Fruit fly (Drosophila melanogaster) whole organism, embryonic: Measurements from ENCODE around the gene Atg8b.

Source experiments
- Abd-B ChIP-seq: fragments of 200-800 bp; sonication (Bioruptor generic); optimal IDR thresholded peaks from 2 replicates; lab custom pipeline; 2018; ENCODE audit warnings: missing biosample characterization, mild to moderate bottlenecking, missing genetic modification characterization, moderate library complexity
- Atf6 ChIP-seq: fragments of 200-800 bp; sonication (Bioruptor generic); IDR thresholded peaks from 2 replicates; pipeline ENCODE4 v1.3.6; 2022; ENCODE audit warnings: missing biosample characterization, missing genetic modification characterization
- CG11723 ChIP-seq: fragments of 200-800 bp; sonication (Bioruptor generic); optimal IDR thresholded peaks from 2 replicates; lab custom pipeline; 2017; ENCODE audit warnings: missing biosample characterization, mild to moderate bottlenecking, missing genetic modification characterization
- CG14667 ChIP-seq: fragments of 200-800 bp; sonication (Bioruptor generic); IDR thresholded peaks from 2 replicates; pipeline ENCODE4 v1.3.6; 2022; ENCODE audit warnings: missing biosample characterization, missing genetic modification characterization
- CG1529 ChIP-seq: fragments of 200-800 bp; sonication (Bioruptor generic); optimal IDR thresholded peaks from 3 replicates; lab custom pipeline; 2018; ENCODE audit warnings: missing biosample characterization, missing genetic modification characterization
- CG15514 ChIP-seq: fragments of 200-800 bp; sonication (Bioruptor generic); optimal IDR thresholded peaks from 3 replicates; lab custom pipeline; 2017; ENCODE audit warnings: missing biosample characterization, missing genetic modification characterization, mild to moderate bottlenecking, moderate library complexity, missing genetic modification reagents
- CG1602 ChIP-seq: fragments of 200-800 bp; sonication (Bioruptor generic); optimal IDR thresholded peaks from 3 replicates; lab custom pipeline; 2016; ENCODE audit warnings: missing biosample characterization, missing genetic modification characterization
- CG1647 ChIP-seq: fragments of 200-800 bp; sonication (Bioruptor generic); optimal IDR thresholded peaks from 3 replicates; lab custom pipeline; 2016; ENCODE audit warnings: missing biosample characterization, missing genetic modification characterization
- CG17359 ChIP-seq: fragments of 200-800 bp; sonication (Bioruptor generic); optimal IDR thresholded peaks from 3 replicates; lab custom pipeline; 2018; ENCODE audit warnings: missing biosample characterization, mild to moderate bottlenecking, missing genetic modification characterization, moderate library complexity
- CG17829 ChIP-seq: fragments of 200-800 bp; optimal IDR thresholded peaks from 2 replicates; lab custom pipeline; 2019; ENCODE audit warnings: missing biosample characterization, mild to moderate bottlenecking, missing genetic modification characterization, moderate library complexity
- CG17912 ChIP-seq: fragments of 200-800 bp; sonication (Bioruptor generic); optimal IDR thresholded peaks from 2 replicates; lab custom pipeline; 2018; ENCODE audit warnings: missing biosample characterization, mild to moderate bottlenecking, missing genetic modification characterization
- CG18011 ChIP-seq: fragments of 200-800 bp; sonication (Bioruptor generic); optimal IDR thresholded peaks from 2 replicates; lab custom pipeline; 2017; ENCODE audit warnings: missing biosample characterization, missing genetic modification characterization, mild to moderate bottlenecking, moderate library complexity, missing genotype
- CG18476 ChIP-seq: fragments of 200-800 bp; sonication (Bioruptor generic); optimal IDR thresholded peaks from 2 replicates; lab custom pipeline; 2016; ENCODE audit warnings: missing biosample characterization, mild to moderate bottlenecking, missing genetic modification characterization
- CG2120 ChIP-seq: fragments of 200-800 bp; sonication (Bioruptor generic); optimal IDR thresholded peaks from 3 replicates; lab custom pipeline; 2016; ENCODE audit warnings: missing biosample characterization, missing genetic modification characterization
- CG2129 ChIP-seq: fragments of 200-800 bp; sonication (Bioruptor generic); IDR thresholded peaks from 2 replicates; pipeline ENCODE4 v1.3.6; 2022; ENCODE audit warnings: missing biosample characterization, missing genetic modification characterization; ENCODE audit not compliant: partially characterized antibody
- CG2712 ChIP-seq: fragments of 200-800 bp; optimal IDR thresholded peaks from 3 replicates; lab custom pipeline; 2019; ENCODE audit warnings: missing biosample characterization, mild to moderate bottlenecking, missing genetic modification characterization, moderate library complexity
- CG30403 ChIP-seq: fragments of 200-800 bp; sonication (Bioruptor generic); optimal IDR thresholded peaks from 3 replicates; lab custom pipeline; 2016; ENCODE audit warnings: missing biosample characterization, missing genetic modification characterization
- CG3163 ChIP-seq: fragments of 200-800 bp; sonication (Bioruptor generic); optimal IDR thresholded peaks from 3 replicates; lab custom pipeline; 2016; ENCODE audit warnings: missing biosample characterization, missing genetic modification characterization
- CG32532 ChIP-seq: fragments of 200-800 bp; sonication (Bioruptor generic); IDR thresholded peaks from 2 replicates; pipeline ENCODE4 v1.3.6; 2022; ENCODE audit warnings: missing biosample characterization, missing genetic modification characterization
- CG4854 ChIP-seq: fragments of 200-800 bp; sonication (Bioruptor generic); optimal IDR thresholded peaks from 2 replicates; lab custom pipeline; 2016; ENCODE audit warnings: missing biosample characterization, missing genetic modification characterization, inconsistent platforms
- CG5180 ChIP-seq: fragments of 200-800 bp; sonication (Bioruptor generic); optimal IDR thresholded peaks from 3 replicates; lab custom pipeline; 2017; ENCODE audit warnings: missing biosample characterization, missing genetic modification characterization, mild to moderate bottlenecking, moderate library complexity, missing genetic modification reagents
- CG6683 ChIP-seq: fragments of 200-800 bp; sonication (Bioruptor generic); optimal IDR thresholded peaks from 2 replicates; lab custom pipeline; 2017; ENCODE audit warnings: missing biosample characterization, mild to moderate bottlenecking, missing genetic modification characterization, missing genetic modification reagents
- CG7357 ChIP-seq: fragments of 200-800 bp; sonication (Bioruptor generic); IDR thresholded peaks from 3 replicates; pipeline ENCODE4 v1.3.6; 2022; ENCODE audit warnings: missing biosample characterization, missing genetic modification characterization
- CG7786 ChIP-seq: fragments of 200-800 bp; sonication (Bioruptor generic); optimal IDR thresholded peaks from 2 replicates; lab custom pipeline; 2016; ENCODE audit warnings: missing biosample characterization, missing genetic modification characterization
- CG8765 ChIP-seq: fragments of 200-800 bp; sonication (Bioruptor generic); IDR thresholded peaks from 2 replicates; pipeline ENCODE4 v1.3.6; 2022; ENCODE audit warnings: missing biosample characterization, missing genetic modification characterization
- CTCF ChIP-seq: fragments of 200-800 bp; sonication (Bioruptor generic); optimal IDR thresholded peaks from 2 replicates; lab custom pipeline; 2017; ENCODE audit warnings: missing biosample characterization, mild to moderate bottlenecking, missing genetic modification characterization, moderate library complexity
- E2f1 ChIP-seq: fragments of 200-800 bp; sonication (Bioruptor generic); IDR thresholded peaks from 2 replicates; pipeline ENCODE4 v1.3.6; 2022; ENCODE audit warnings: missing biosample characterization, missing genetic modification characterization
- Fer2 ChIP-seq: fragments of 200-800 bp; sonication (Bioruptor generic); optimal IDR thresholded peaks from 2 replicates; lab custom pipeline; 2018; ENCODE audit warnings: missing biosample characterization, mild to moderate bottlenecking, missing genetic modification characterization, moderate library complexity
- Hr51 ChIP-seq, 2 experiments: fragments of 200-800 bp; sonication (Bioruptor generic); optimal IDR thresholded peaks; 2 replicates in 1 of 2; 3 replicates in 1 of 2; lab custom pipeline; 2016 to 2018; ENCODE audit warnings: missing biosample characterization in 2 of 2, missing genetic modification characterization in 2 of 2, mild to moderate bottlenecking in 1 of 2, moderate library complexity in 1 of 2
- Lhr ChIP-seq: fragments of 200-800 bp; sonication (Bioruptor generic); optimal IDR thresholded peaks from 3 replicates; lab custom pipeline; 2017; ENCODE audit warnings: mild to moderate bottlenecking, missing biosample characterization, missing genetic modification reagents, missing genetic modification characterization
- Mes4 ChIP-seq: fragments of 200-800 bp; sonication (Bioruptor generic); optimal IDR thresholded peaks from 2 replicates; lab custom pipeline; 2016; ENCODE audit warnings: missing biosample characterization, missing genetic modification characterization
- Neu2 ChIP-seq: fragments of 200-800 bp; sonication (Bioruptor generic); optimal IDR thresholded peaks from 3 replicates; lab custom pipeline; 2016; ENCODE audit warnings: missing biosample characterization, missing genetic modification characterization, borderline replicate concordance
- Nf-YA ChIP-seq: fragments of 200-800 bp; sonication (Bioruptor generic); IDR thresholded peaks from 2 replicates; pipeline ENCODE4 v1.3.6; 2022; ENCODE audit warnings: missing biosample characterization, missing genetic modification characterization
- Ravus ChIP-seq: fragments of 200-800 bp; sonication (Bioruptor generic); IDR thresholded peaks from 2 replicates; pipeline ENCODE4 v1.3.6; 2022; ENCODE audit warnings: missing biosample characterization, missing genetic modification characterization
- Sox100B ChIP-seq: fragments of 200-800 bp; sonication (Bioruptor generic); optimal IDR thresholded peaks from 3 replicates; lab custom pipeline; 2018; ENCODE audit warnings: missing biosample characterization, mild to moderate bottlenecking, missing genetic modification characterization
- Stat92E ChIP-seq, 3 experiments: fragments of >200 bp in 2 of 3; fragments of 200-800 bp in 1 of 3; sonication (Bioruptor generic) in 1 of 3; optimal IDR thresholded peaks; 2 replicates each; lab custom pipeline; 2017 to 2019; ENCODE audit warnings: missing biosample characterization in 3 of 3, missing genetic modification characterization in 3 of 3, mild to moderate bottlenecking in 1 of 3, moderate library complexity in 1 of 3
- bsh ChIP-seq, 2 experiments: fragments of 200-800 bp; sonication (Bioruptor generic); optimal IDR thresholded peaks; 2 replicates each; lab custom pipeline; 2017 to 2018; ENCODE audit warnings: mild to moderate bottlenecking in 2 of 2, missing biosample characterization in 2 of 2, missing genetic modification characterization in 2 of 2, moderate library complexity in 1 of 2
- croc ChIP-seq: fragments of 200-800 bp; sonication (Bioruptor generic); conservative IDR thresholded peaks from 3 replicates; pipeline ENCODE4 v1.3.6; 2022; ENCODE audit warnings: missing biosample characterization, missing genetic modification characterization
- insv ChIP-seq, 2 experiments: fragments of 200-800 bp; sonication (Bioruptor generic); optimal IDR thresholded peaks; 3 replicates each; lab custom pipeline; 2016 to 2018; ENCODE audit warnings: missing biosample characterization in 2 of 2, missing genetic modification characterization in 2 of 2
- lmd ChIP-seq: fragments of 200-800 bp; sonication (Bioruptor generic); IDR thresholded peaks from 2 replicates; pipeline ENCODE4 v1.3.6; 2022; ENCODE audit warnings: missing biosample characterization, missing genetic modification characterization
- pb ChIP-seq: fragments of 200-800 bp; sonication (Bioruptor generic); optimal IDR thresholded peaks from 3 replicates; lab custom pipeline; 2016; ENCODE audit warnings: missing biosample characterization, missing genetic modification characterization
- pho ChIP-seq: fragments of 200-800 bp; sonication (Bioruptor generic); optimal IDR thresholded peaks from 2 replicates; lab custom pipeline; 2016; ENCODE audit warnings: missing biosample characterization, missing genetic modification characterization
- pum ChIP-seq: fragments of 200-800 bp; sonication (Bioruptor generic); optimal IDR thresholded peaks from 2 replicates; lab custom pipeline; 2016; ENCODE audit warnings: missing biosample characterization, missing genetic modification characterization
- sd ChIP-seq: fragments of 200-800 bp; sonication (Bioruptor generic); optimal IDR thresholded peaks from 3 replicates; lab custom pipeline; 2018; ENCODE audit warnings: missing biosample characterization, mild to moderate bottlenecking, missing genetic modification characterization, moderate library complexity
- sr ChIP-seq: fragments of 200-800 bp; sonication (Bioruptor generic); IDR thresholded peaks from 3 replicates; pipeline ENCODE4 v1.3.6; 2022; ENCODE audit warnings: missing biosample characterization, missing genetic modification characterization
- tna ChIP-seq: fragments of 200-800 bp; sonication (Bioruptor generic); IDR thresholded peaks from 2 replicates; pipeline ENCODE4 v1.3.6; 2022; ENCODE audit warnings: missing biosample characterization, missing genetic modification characterization; ENCODE audit not compliant: partially characterized antibody
- tup ChIP-seq: fragments of 200-800 bp; sonication (Bioruptor generic); optimal IDR thresholded peaks from 2 replicates; lab custom pipeline; 2016; ENCODE audit warnings: missing biosample characterization, mild to moderate bottlenecking, missing genetic modification characterization, moderate library complexity
- zen2 ChIP-seq: fragments of 200-800 bp; sonication (Bioruptor generic); IDR thresholded peaks from 3 replicates; pipeline ENCODE4 v1.3.6; 2022; ENCODE audit warnings: missing biosample characterization, missing genetic modification characterization; ENCODE audit not compliant: partially characterized antibody
- zfh1 ChIP-seq: fragments of 200-800 bp; sonication (Bioruptor generic); IDR thresholded peaks from 3 replicates; pipeline ENCODE4 v1.3.6; 2022; ENCODE audit warnings: missing biosample characterization, missing genetic modification characterization

Atg8b gene

DNA sequence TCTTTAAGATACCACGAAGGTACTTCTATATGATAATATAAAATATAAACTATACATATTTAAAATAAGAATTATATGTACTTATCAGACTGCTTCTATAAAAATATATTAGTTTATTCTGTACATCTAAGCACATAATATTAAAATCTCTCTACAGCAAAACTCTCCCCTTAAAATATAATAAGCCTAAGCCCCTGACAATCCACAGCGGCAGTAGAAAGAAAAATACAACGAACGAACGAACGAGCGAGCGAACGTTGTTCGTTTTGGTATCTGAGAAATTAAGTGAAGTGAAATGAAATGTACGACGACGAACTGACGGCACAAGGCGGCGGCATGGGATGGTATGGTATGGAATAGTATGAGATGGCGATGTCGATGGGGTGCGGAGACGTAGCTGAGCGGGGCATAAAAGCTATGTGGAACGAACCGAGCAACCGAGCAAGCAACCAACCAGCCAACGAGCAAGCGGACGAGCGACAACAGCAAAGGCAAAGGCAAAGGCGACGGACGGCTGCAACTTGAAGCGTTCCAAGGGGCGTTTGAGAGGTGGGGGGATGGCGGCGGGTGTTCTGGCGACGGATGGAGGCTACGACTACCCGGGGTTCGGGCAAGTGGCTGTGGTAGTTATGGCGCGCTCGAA lies 24.3 kb downstream of the Atg8b start (continued):
- TF ChIP-seq CG3163 (GFP tag; lab: Kevin White, UChicago) (peak; percentile 16), tup (GFP tag; lab: Kevin White, UChicago) (peak; percentile 90), CG14667 (GFP tag; lab: Robert Waterston, UW) (peak; percentile 97), CG6683 (GFP tag; lab: Kevin White, UChicago) (peak; percentile 99), CG2129 (GFP tag; lab: Robert Waterston, UW) (no peak), tna (GFP tag; lab: Robert Waterston, UW) (peak; percentile 28; the same call in 1 of the 2 replicates), CG30403 (GFP tag; lab: Kevin White, UChicago) (peak; percentile 98), Neu2 (GFP tag; lab: Kevin White, UChicago) (no peak), Fer2 (tag; lab: Kevin White, UChicago) (peak; percentile 98), CG7786 (GFP tag; lab: Kevin White, UChicago) (peak; percentile 70), E2f1 (GFP tag; lab: Robert Waterston, UW) (peak; percentile 99), CG11723 (GFP tag; lab: Kevin White, UChicago) (peak; percentile 96), pb (GFP tag; lab: Kevin White, UChicago) (peak; percentile 30), CG5180 (GFP tag; lab: Kevin White, UChicago) (peak; percentile 98), Atf6 (GFP tag; lab: Robert Waterston, UW) (peak; percentile 98), CG1602 (GFP tag; lab: Kevin White, UChicago) (peak; percentile 96), CTCF (GFP tag; lab: Kevin White, UChicago) (peak; percentile 73), lmd (GFP tag; lab: Robert Waterston, UW) (peak; percentile 98), CG2712 (tag; lab: Kevin White, UChicago) (peak; percentile 99), pum (peak; percentile 63), CG18011 (GFP tag; lab: Kevin White, UChicago) (peak; percentile 88), sd (tag; lab: Kevin White, UChicago) (peak; percentile 86), CG7357 (GFP tag; lab: Robert Waterston, UW) (peak; percentile 95), CG32532 (GFP tag; lab: Robert Waterston, UW) (peak; percentile 99), CG4854 (GFP tag; lab: Kevin White, UChicago) (peak; percentile 57), CG1529 (GFP tag; lab: Kevin White, UChicago) (peak; percentile 97), CG17359 (peak; percentile 99), Hr51 (GFP tag; optimal IDR thresholded peaks at IDR 0.05; lab: Kevin White, UChicago) (peak; percentile 90 to 99), Ravus (GFP tag; lab: Robert Waterston, UW) (peak; percentile 95), CG2120 (GFP tag; lab: Kevin White, UChicago) (peak; percentile 96), zen2 (GFP tag; lab: Robert Waterston, UW) (no peak), bsh (GFP tag; optimal IDR thresholded peaks at IDR 0.05; lab: Kevin White, UChicago) (peak; percentile 95 to 99), pho (peak; percentile 77), CG17912 (GFP tag; lab: Kevin White, UChicago) (peak; percentile 93), Nf-YA (GFP tag; lab: Robert Waterston, UW) (peak; percentile 95), Stat92E (GFP tag; optimal IDR thresholded peaks at IDR 0.05; lab: Kevin White, UChicago) (peak in 1 of 3 experiments; percentile 88), CG17829 (peak; percentile 99), Mes4 (peak; percentile 50), croc (GFP tag; lab: Robert Waterston, UW) (peak; percentile 96), CG8765 (GFP tag; lab: Robert Waterston, UW) (peak; percentile 78), sr (peak; percentile 55; the same call in 1 of the 3 replicates), zfh1 (GFP tag; lab: Robert Waterston, UW) (peak; percentile 95), Sox100B (GFP tag; lab: Kevin White, UChicago) (no peak), Abd-B (peak; percentile 98), CG1647 (GFP tag; lab: Kevin White, UChicago) (peak; percentile 62), insv (GFP tag; optimal IDR thresholded peaks at IDR 0.05; lab: Kevin White, UChicago) (peak in 1 of 2 experiments; percentile 84), CG18476 (GFP tag; lab: Kevin White, UChicago) (peak; percentile 91), Lhr (GFP tag; lab: Kevin White, UChicago) (no peak), CG15514 (GFP tag; lab: Kevin White, UChicago) (peak; percentile 94)
